Worm (Caenorhabditis elegans) whole organism, L4/young adult: ENCODE data around the gene F54B11.7.

Experiments used
- W03F9.2 ChIP-seq: fragments of 150-350 bp; optimal IDR thresholded peaks from 2 replicates; lab custom pipeline; 2014; ENCODE audit warnings: missing biosample characterization, missing genetic modification characterization
- dao-5 ChIP-seq: sonication (generic microtip); optimal IDR thresholded peaks from 2 replicates; lab custom pipeline; 2016; ENCODE audit warnings: missing genotype, missing genetic modification characterization, moderate library complexity, missing compliant biosample characterization

- no peak for TF ChIP-seq W03F9.2 (tag; lab: Kevin White, UChicago)
- TF ChIP-seq dao-5 (tag; lab: Kevin White, UChicago), result no peak
Observed at ce11 chrX:13555098-13555497, 45.1 kb upstream of the F54B11.7 start.
